Fruit fly (Drosophila melanogaster): ENCODE measurements around the gene CG32655.

DNA sequence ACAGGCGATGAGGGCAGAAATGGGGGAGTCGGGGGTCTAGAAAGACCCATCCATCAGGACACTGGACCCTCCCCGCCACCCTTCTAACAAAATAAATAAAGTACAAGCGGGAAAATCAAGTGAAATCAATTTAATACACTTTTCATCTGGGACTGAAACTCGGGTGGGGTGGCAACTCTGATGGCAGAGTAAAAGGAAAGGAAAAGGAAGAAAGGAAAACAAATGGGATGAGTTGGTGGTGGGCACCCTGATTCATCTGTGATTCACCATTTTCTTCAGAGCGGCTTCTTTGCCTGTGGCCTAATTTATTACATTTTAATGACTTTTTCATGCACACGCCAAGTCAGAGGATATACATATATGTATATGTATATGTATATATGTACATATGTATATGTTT is 23.8 kb upstream of the CG32655 start:
- TF ChIP-seq Gug (GFP tag; IDR thresholded peaks at IDR 0.05) (no peak), CG6854 (GFP tag; optimal IDR thresholded peaks at IDR 0.05) (no peak), CG6808 (GFP tag; optimal IDR thresholded peaks at IDR 0.05) (no peak)

Measured in whole organism, prepupa.